Worm (Caenorhabditis elegans) whole organism, dauer: Measurements from ENCODE around the gene T14G12.12.

Source experiments
- unc-62 ChIP-seq: sonication (generic microtip); optimal IDR thresholded peaks from 2 replicates; lab custom pipeline; 2017; ENCODE audit warnings: missing biosample characterization, missing genetic modification reagents, missing genetic modification characterization

Gene T14G12.12

DNA sequence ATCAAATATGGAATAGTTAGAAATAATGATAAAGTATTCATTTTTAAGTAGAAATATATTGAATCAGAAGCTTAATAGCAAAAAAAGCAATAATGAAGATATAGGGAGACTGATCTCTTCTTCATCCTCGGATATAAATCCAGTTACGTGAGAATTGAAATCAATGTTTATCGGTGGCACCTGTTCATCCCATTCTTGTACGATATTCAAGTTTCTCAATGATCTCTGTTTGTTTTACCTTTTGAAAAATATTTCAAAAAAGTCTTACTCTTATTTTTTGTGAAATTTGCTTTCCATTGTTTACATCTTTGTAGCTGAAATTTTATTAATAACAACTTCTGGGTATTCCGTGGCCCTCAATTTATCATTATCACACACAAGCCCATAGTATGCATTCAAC is at the start of gene T14G12.12:
TSS of gene T14G12.12 (minus strand) at position 101 of the 400 bp plus-strand sequence.
- no peak for TF ChIP-seq unc-62

DNA sequence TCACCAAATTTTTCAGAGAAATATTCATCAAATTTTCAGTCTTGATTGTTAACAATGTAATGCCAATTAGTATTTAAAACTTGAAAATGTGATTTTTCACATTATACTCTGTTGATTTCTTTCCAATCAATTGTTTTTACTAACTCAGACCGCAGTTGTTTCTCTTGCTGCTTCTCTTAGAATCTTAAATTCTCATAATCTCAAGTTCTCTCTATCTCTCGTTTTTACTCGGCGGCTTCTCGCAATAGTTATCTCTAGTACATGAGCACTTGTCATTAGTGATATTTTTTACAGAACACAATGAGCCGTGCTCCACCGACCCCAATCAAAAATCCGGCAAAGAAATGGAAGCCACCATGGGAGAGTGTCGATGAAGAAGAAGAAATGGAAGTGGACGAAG is 48.9 kb upstream of the T14G12.12 start, which contains the start of gene F35A5.1:
TSS of gene F35A5.1 (plus strand) at position 301 of the 400 bp plus-strand sequence.
- TF ChIP-seq unc-62: no peak

- TF ChIP-seq unc-62: no peak
These were observed 46.5 kb upstream of the T14G12.12 start, which contains the start of gene F35A5.2 for ce11 chrX:3804837-3805236. Gene F35A5.2 (plus strand): TSS chrX:3805137.

ce11 chrX:3803314-3803713 is 45.0 kb upstream of the T14G12.12 start, which contains the start of gene F35A5.8:
Gene F35A5.8 (minus strand): TSS chrX:3803464.
- no peak for TF ChIP-seq unc-62

DNA sequence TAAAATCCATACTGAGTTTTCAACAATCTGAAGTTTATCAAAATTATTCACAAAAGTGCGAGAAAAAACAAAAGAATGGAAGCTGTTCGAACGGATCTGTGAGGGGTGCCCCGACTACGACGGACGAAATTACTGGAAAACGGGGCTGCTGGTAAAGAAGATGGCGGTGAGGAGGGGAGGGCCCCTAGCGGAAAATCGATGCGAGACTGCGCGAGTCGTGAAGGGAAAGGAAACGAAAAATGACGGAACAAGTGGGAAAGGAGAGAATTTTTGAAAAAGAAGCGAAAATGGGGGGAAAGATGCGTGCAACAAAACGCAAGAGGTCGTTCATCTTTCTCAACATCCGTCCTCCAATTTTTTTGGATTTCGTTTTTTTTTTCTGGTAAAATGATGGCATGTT is 44.4 kb upstream of the T14G12.12 start:
- no peak for TF ChIP-seq unc-62

DNA sequence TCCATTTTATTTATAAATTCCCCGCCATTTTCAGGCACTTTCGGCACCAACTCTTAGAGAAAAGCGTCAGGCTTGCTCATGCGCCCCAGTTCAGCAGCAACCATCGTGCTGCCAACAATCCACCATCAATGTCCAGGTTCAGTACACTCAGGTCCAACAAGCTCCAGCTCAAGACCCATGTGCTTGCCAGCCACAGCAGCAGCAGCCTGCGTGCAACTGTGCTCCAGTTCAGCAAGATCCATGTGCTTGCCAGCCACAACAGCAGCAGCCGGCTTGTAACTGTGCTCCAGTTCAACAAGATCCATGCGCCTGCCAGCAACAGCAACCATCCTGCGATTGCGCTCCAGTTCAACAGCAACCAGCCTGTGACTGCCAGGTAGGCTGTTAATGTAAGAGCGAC is 40.0 kb upstream of the T14G12.12 start:
- no peak for TF ChIP-seq unc-62

- TF ChIP-seq unc-62: no peak
These were observed 39.6 kb upstream of the T14G12.12 start, which contains the start of gene abu-10 for ce11 chrX:3797882-3798281. Gene abu-10 (plus strand): TSS chrX:3798182.

- TF ChIP-seq unc-62: no peak
These were observed 37.3 kb upstream of the T14G12.12 start, which contains the start of gene F35A5.5 for ce11 chrX:3795642-3796041. Gene F35A5.5 (minus strand): TSS chrX:3795742.

DNA sequence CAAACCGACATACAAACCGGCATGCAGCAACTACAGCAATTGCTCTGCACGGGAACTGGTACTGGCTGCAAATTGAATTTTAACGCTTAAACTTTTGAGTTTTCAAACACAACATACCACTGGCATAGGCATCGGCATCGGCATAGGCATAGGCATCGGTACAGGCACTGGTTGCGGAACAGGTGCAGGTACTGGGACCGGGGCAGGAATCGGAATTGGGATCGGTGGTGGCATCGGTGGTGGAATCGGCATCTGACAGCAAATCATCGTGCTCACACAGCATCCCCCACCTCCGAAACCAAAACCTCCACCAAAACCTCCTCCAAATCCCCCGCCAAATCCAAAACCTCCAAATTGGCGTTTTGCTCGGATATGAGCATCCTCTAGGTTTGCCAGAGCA is 35.9 kb upstream of the T14G12.12 start:
- no peak for TF ChIP-seq unc-62

- TF ChIP-seq unc-62: no peak
These were observed 35.1 kb upstream of the T14G12.12 start for ce11 chrX:3793389-3793788.

DNA sequence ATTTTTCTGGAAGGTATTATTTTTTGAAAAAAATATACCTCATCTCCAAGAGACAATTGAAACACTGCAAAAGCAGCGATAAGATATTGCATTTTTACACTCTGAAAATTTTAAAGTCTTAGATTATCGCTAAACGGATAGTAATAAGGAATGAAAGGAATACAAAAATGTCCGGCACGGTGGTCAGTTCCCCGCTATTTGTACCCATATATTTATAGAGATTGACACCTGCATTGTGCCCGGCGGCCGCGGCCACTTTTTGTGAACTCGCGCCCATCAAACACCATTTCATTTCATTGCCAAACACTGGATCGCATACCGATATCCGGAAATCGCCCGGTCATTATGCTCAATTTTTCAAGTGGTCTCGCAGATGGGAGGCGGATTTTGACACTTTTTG is 34.4 kb upstream of the T14G12.12 start, which contains the start of gene idpp-5:
TSS of gene idpp-5 (minus strand) at position 101 of the 400 bp plus-strand sequence.
- no peak for TF ChIP-seq unc-62

- no peak for TF ChIP-seq unc-62
These were observed 32.8 kb upstream of the T14G12.12 start for ce11 chrX:3791098-3791497.

ce11 chrX:3788483-3788882 is 30.2 kb upstream of the T14G12.12 start:
- TF ChIP-seq unc-62: no peak

- TF ChIP-seq unc-62: no peak
These were observed 29.3 kb upstream of the T14G12.12 start, which contains the start of gene pmpl-1 for ce11 chrX:3787431-3788076. Gene pmpl-1 (plus strand): TSS chrX:3788026.

DNA sequence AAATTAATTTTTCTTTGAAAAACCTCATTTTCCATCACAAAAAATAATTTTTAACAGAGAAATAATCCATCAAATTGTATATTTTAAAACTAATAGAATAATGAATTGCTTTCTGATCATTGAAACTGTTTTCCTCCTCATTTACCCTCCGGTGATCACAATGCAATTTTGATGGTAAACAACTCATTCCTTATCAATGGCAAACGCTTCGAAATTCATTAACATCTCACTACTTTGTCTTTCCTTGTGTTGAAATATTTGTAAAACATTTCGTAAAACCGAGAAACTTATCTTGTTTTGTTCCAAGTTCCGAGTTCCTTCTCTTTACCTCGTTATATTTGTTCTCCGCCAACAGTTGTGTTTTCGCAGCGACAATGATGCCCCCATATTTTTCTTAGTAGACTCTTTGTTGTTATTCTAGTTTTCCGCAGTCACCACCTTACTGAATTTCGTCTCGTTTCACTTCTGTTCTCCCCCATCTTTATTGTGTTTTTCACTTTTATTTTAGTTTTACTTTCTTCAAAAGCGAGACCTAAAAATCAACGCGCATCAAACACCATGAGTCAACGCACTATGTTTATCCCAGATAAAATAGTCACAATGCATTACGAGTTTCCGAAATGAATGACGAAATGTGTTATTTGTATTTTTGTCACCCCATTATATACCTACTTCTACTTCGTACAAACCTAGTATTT is 27.0 kb upstream of the T14G12.12 start:
- no peak for TF ChIP-seq unc-62

- TF ChIP-seq unc-62: no peak
These were observed 25.4 kb upstream of the T14G12.12 start for ce11 chrX:3783659-3784058.

DNA sequence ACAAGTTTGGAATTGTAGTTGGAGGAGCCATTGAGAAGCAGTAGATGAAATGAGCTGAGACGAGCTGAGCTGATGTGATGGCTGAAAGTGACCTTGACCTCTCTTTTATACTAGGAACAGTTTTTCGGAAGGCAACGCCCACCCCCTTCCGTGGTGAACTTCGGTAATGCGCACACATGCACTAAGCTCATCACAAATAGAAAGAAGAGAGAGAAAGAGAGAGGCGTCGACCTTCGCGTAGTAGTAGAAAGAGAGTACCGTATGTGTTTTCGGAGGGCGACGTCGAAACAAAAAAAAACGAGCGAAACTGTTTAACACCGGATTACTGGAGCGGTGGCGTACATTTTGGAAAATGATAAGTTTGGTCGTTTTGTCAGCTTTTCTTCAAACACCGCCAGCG is 22.7 kb upstream of the T14G12.12 start, which contains the start of gene marg-1:
TSS of gene marg-1 (minus strand) at position 101 of the 400 bp plus-strand sequence.
- TF ChIP-seq unc-62: no peak

DNA sequence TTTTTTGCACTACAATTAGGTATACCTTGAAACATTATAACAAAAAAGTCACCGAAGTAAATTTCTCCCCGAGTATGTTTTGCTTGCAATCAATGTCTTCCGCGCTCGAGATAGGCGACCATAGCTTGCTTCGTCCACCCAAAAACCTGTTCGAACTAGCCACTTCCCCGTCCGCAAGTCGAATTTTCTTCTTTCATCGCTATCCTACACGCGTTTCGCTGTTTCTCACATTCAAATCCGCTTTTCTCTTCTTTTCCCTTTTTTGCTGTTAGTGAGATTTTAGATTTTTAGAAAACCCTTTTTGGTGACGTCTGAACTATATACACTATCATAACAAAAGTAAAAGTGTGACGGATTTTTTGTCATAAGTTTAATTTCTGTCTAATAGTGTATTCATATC is 14.9 kb upstream of the T14G12.12 start:
- TF ChIP-seq unc-62: no peak
